Worm (Caenorhabditis elegans): Measurements from ENCODE around the gene R05F9.7.

DNA sequence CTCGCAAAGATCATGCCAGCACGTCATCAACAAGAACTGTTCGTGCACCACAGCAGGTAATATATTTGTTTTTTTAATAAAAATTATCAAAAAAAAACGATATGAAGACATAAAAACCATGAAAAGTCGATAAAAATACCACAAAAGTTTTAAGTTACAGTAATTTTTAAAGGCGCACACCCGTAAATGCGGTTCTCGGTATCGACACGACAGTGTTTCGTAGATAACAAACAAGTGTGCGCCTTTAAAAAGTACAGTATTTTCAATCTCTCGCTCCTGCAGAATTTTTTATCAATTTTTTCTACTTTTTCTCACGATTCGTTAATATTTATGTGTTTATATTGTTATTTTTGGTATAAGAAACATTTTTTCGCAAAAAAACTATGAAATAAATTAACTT lies 19.3 kb downstream of the R05F9.7 start:
- TF ChIP-seq C34F6.9 (tag; optimal IDR thresholded peaks at IDR 0.05) = no peak
- no peak for TF ChIP-seq nhr-237 (tag; optimal IDR thresholded peaks at IDR 0.05)
- TF ChIP-seq mdl-1 (tag; optimal IDR thresholded peaks at IDR 0.05) = no peak
- no peak for TF ChIP-seq snpc-4 (tag; optimal IDR thresholded peaks at IDR 0.05)
- TF ChIP-seq nhr-11 (tag; optimal IDR thresholded peaks at IDR 0.05) = no peak
- no peak for TF ChIP-seq zag-1 (tag; optimal IDR thresholded peaks at IDR 0.05)
- TF ChIP-seq nhr-6 (tag; optimal IDR thresholded peaks at IDR 0.05) = no peak
- no peak for TF ChIP-seq unc-55 (GFP tag; optimal IDR thresholded peaks at IDR 0.05)
- no peak for TF ChIP-seq skn-1 (tag; optimal IDR thresholded peaks at IDR 0.05)
- no peak for TF ChIP-seq elt-1 (tag; optimal IDR thresholded peaks at IDR 0.05)
